Worm (Caenorhabditis elegans): ENCODE measurements around the gene cblc-1.

- no peak for TF ChIP-seq fkh-10 (GFP tag; optimal IDR thresholded peaks at IDR 0.05)
- no peak for TF ChIP-seq ztf-4 (tag; optimal IDR thresholded peaks at IDR 0.05)
Observed at ce11 chrII:4974448-4974951, 33.5 kb upstream of the cblc-1 start.

All from whole organism, L1 larva.